Worm (Caenorhabditis elegans) whole organism, midembryonic: Measurements from ENCODE around the gene cct-2.

Experiments used
- T22C8.4 ChIP-seq: fragments of 200-800 bp; sonication (Bioruptor generic); IDR thresholded peaks from 2 replicates; pipeline ENCODE4 v1.3.6; 2022; ENCODE audit warnings: missing genetic modification characterization, missing compliant biosample characterization
- flt-1 ChIP-seq: fragments of 200-800 bp; sonication (Bioruptor generic); IDR thresholded peaks from 2 replicates; pipeline ENCODE4 v1.3.6; 2022; ENCODE audit warnings: missing genetic modification characterization, missing compliant biosample characterization
- klf-2 ChIP-seq: fragments of 200-800 bp; sonication (Bioruptor generic); conservative IDR thresholded peaks from 2 replicates; pipeline ENCODE4 v1.3.6; 2022; ENCODE audit warnings: missing genetic modification reagents, missing genetic modification characterization, missing compliant biosample characterization
- med-1 ChIP-seq: sonication (generic microtip); optimal IDR thresholded peaks from 2 replicates; lab custom pipeline; 2017; ENCODE audit warnings: missing genetic modification characterization, mild to moderate bottlenecking, missing compliant biosample characterization, antibody characterized with exemption, missing genetic modification reagents; ENCODE audit not compliant: insufficient read depth
- ref-1 ChIP-seq: fragments of 200-800 bp; sonication (Bioruptor generic); conservative IDR thresholded peaks from 2 replicates; pipeline ENCODE4 v1.3.6; 2022; ENCODE audit warnings: missing genetic modification reagents, missing genetic modification characterization, missing compliant biosample characterization
- tab-1 ChIP-seq: fragments of 200-800 bp; sonication (Bioruptor generic); IDR thresholded peaks from 2 replicates; pipeline ENCODE4 v1.3.6; 2022; ENCODE audit warnings: missing genetic modification characterization, missing compliant biosample characterization
- ztf-29 ChIP-seq: fragments of 200-800 bp; sonication (Bioruptor generic); IDR thresholded peaks from 2 replicates; pipeline ENCODE4 v1.3.6; 2022; ENCODE audit warnings: missing genetic modification reagents, missing genetic modification characterization, missing compliant biosample characterization

- no peak for TF ChIP-seq med-1 (GFP tag; lab: Kevin White, UChicago)
- TF ChIP-seq ztf-29: no peak
- no peak for TF ChIP-seq tab-1
- TF ChIP-seq ref-1 (GFP tag; lab: Robert Waterston, UW): 0 out of 2 replicates have a peak, but pooled peaks have one; percentile 31
- no peak for TF ChIP-seq flt-1 (GFP tag; lab: Robert Waterston, UW)
- no peak for TF ChIP-seq T22C8.4 (GFP tag; lab: Robert Waterston, UW)
- no peak for TF ChIP-seq klf-2 (GFP tag; lab: Robert Waterston, UW)
Observed at ce11 chrII:8898582-8899356, 28.8 kb upstream of the cct-2 start.
